Worm (Caenorhabditis elegans) whole organism, midembryonic: Measurements from ENCODE around the gene famk-1.

Experiments
- T22C8.4 ChIP-seq: fragments of 200-800 bp; sonication (Bioruptor generic); IDR thresholded peaks from 2 replicates; pipeline ENCODE4 v1.3.6; 2022; ENCODE audit warnings: missing genetic modification characterization, missing compliant biosample characterization
- cog-1 ChIP-seq: sonication (generic microtip); optimal IDR thresholded peaks from 2 replicates; lab custom pipeline; 2016; ENCODE audit warnings: missing genetic modification characterization, missing compliant biosample characterization
- flt-1 ChIP-seq: fragments of 200-800 bp; sonication (Bioruptor generic); IDR thresholded peaks from 2 replicates; pipeline ENCODE4 v1.3.6; 2022; ENCODE audit warnings: missing genetic modification characterization, missing compliant biosample characterization
- klf-2 ChIP-seq: fragments of 200-800 bp; sonication (Bioruptor generic); conservative IDR thresholded peaks from 2 replicates; pipeline ENCODE4 v1.3.6; 2022; ENCODE audit warnings: missing genetic modification reagents, missing genetic modification characterization, missing compliant biosample characterization
- med-1 ChIP-seq: sonication (generic microtip); optimal IDR thresholded peaks from 2 replicates; lab custom pipeline; 2017; ENCODE audit warnings: missing genetic modification characterization, mild to moderate bottlenecking, missing compliant biosample characterization, antibody characterized with exemption, missing genetic modification reagents; ENCODE audit not compliant: insufficient read depth
- ref-1 ChIP-seq: fragments of 200-800 bp; sonication (Bioruptor generic); conservative IDR thresholded peaks from 2 replicates; pipeline ENCODE4 v1.3.6; 2022; ENCODE audit warnings: missing genetic modification reagents, missing genetic modification characterization, missing compliant biosample characterization
- tab-1 ChIP-seq: fragments of 200-800 bp; sonication (Bioruptor generic); IDR thresholded peaks from 2 replicates; pipeline ENCODE4 v1.3.6; 2022; ENCODE audit warnings: missing genetic modification characterization, missing compliant biosample characterization
- ztf-23 ChIP-seq: fragments of 200-800 bp; sonication (Bioruptor generic); IDR thresholded peaks from 2 replicates; pipeline ENCODE4 v1.3.6; 2022; ENCODE audit warnings: missing genetic modification reagents, missing genetic modification characterization, missing compliant biosample characterization
- ztf-29 ChIP-seq: fragments of 200-800 bp; sonication (Bioruptor generic); IDR thresholded peaks from 2 replicates; pipeline ENCODE4 v1.3.6; 2022; ENCODE audit warnings: missing genetic modification reagents, missing genetic modification characterization, missing compliant biosample characterization

The famk-1 gene

DNA sequence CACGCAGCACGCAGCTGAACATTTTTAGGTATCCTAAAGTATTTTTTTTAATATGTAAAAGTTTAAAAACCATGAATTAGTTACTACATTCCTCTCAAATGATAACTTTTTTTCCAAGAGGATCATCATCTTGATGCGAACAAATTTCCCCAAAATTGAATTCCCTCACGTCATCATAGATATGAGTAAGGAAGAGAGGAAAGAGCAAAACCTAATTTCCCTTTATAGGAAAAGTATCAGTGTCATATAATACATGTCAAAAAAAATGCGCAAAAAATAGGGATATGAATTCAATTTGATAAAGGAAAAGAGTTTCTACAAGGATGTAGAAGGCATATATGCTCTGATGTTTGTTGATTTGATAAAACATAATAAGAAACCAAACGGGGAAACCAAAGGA, 12.9 kb downstream of the famk-1 start:
- TF ChIP-seq klf-2 (no peak), cog-1 (tag; lab: Kevin White, UChicago) (no peak), ztf-23 (GFP tag; lab: Robert Waterston, UW) (no peak), ztf-29 (GFP tag; lab: Robert Waterston, UW) (no peak), ref-1 (GFP tag; lab: Robert Waterston, UW) (no peak), med-1 (no peak), T22C8.4 (GFP tag; lab: Robert Waterston, UW) (no peak), flt-1 (GFP tag; lab: Robert Waterston, UW) (no peak)

DNA sequence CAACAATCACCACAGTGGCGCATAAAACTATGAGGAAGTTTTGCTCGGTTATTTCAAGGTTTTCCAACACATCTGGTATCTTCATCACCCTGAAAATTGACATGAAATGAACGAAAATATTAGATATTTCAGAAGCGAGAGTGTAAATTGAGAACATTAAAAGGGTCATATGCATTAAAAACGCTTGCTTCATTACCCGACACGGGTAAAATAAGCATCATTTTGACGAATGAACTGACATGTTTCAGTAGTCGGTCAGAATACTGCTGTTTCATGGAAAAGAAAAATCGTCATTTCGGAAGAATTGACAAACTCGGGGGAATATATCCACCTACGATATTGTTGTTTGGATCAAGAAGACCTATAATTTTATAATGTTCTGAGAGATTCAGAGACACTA, 14.0 kb downstream of the famk-1 start, which contains the start of gene snt-7:
Gene snt-7, minus strand, starts transcription at position 101 of the 400 bp plus-strand sequence.
- TF ChIP-seq klf-2 (no peak), flt-1 (GFP tag; lab: Robert Waterston, UW) (no peak), ref-1 (GFP tag; lab: Robert Waterston, UW) (no peak), med-1 (no peak)

DNA sequence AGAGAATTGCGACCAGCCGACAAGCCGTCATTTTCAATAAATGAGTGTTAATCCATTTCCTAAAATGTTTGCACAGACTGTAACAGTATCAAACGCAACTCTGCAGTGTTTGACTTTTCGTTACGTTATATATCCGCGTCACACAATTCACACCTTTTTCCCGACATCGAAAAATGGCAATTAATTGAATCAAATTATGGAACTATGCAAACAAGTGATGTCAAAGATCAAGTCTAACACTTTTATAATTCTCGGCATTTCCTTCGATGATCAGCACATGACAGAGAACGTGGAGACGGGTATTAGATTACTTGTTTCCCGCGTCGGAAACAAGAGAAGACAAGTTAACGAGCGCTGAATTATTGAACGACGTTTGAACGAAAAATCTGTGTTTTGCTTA, 18.8 kb downstream of the famk-1 start, which contains the start of gene phat-6:
Gene phat-6, minus strand, starts transcription at position 101 of the 400 bp plus-strand sequence.
- TF ChIP-seq klf-2 (no peak), med-1 (no peak), cog-1 (tag; lab: Kevin White, UChicago) (no peak), ref-1 (GFP tag; lab: Robert Waterston, UW) (no peak), tab-1 (GFP tag; lab: Robert Waterston, UW) (no peak), ztf-29 (GFP tag; lab: Robert Waterston, UW) (no peak), flt-1 (GFP tag; lab: Robert Waterston, UW) (no peak), T22C8.4 (GFP tag; lab: Robert Waterston, UW) (no peak), ztf-23 (GFP tag; lab: Robert Waterston, UW) (no peak)

DNA sequence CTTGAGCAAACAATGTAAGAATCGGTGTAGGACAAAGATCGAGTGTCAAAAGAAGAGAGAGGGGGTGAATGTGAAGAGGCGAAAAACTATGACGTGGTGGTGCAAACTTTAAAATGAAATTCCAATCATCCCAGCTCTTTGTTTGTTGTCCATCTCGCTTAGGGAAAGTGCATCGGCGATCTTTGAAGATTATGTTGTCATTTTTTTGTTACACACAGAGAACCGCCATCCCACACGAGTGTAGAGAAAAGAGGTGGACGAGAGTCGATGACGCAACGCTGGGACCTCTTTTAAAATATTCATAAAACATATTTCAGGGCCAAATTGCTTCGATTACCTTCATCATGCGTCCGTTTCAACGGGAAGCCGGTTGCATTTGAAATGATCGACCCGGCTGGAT, 21.7 kb downstream of the famk-1 start:
- TF ChIP-seq tab-1 (GFP tag; lab: Robert Waterston, UW) (no peak), ztf-23 (GFP tag; lab: Robert Waterston, UW) (no peak), ztf-29 (GFP tag; lab: Robert Waterston, UW) (no peak)

DNA sequence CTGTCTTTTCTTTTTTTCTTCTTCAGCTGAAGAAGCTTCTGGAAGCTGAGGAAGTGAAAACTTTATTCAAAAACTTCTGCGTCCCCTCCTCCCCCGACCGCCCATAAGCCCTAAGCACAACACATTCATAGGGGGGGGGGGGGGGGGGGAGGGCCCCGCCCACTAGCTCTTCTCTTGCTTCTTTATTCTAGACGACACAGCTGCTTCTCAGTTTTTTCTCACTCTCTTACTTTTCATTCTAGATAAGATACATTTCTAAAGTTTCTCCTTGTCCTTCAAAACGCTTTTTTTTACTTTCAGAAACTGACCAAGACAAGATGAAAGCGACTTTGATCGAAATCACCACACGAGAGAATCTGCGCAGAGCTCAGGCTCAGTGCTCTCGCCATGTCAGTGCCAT, 23.2 kb downstream of the famk-1 start, which contains the start of gene T10B10.4:
Gene T10B10.4, plus strand, starts transcription at position 301 of the 400 bp plus-strand sequence.
- TF ChIP-seq ztf-23 (GFP tag; lab: Robert Waterston, UW) (no peak), flt-1 (GFP tag; lab: Robert Waterston, UW) (no peak), med-1 (no peak), tab-1 (GFP tag; lab: Robert Waterston, UW) (no peak), klf-2 (no peak), cog-1 (tag; lab: Kevin White, UChicago) (no peak), ref-1 (GFP tag; lab: Robert Waterston, UW) (no peak), ztf-29 (GFP tag; lab: Robert Waterston, UW) (no peak), T22C8.4 (GFP tag; lab: Robert Waterston, UW) (no peak)

DNA sequence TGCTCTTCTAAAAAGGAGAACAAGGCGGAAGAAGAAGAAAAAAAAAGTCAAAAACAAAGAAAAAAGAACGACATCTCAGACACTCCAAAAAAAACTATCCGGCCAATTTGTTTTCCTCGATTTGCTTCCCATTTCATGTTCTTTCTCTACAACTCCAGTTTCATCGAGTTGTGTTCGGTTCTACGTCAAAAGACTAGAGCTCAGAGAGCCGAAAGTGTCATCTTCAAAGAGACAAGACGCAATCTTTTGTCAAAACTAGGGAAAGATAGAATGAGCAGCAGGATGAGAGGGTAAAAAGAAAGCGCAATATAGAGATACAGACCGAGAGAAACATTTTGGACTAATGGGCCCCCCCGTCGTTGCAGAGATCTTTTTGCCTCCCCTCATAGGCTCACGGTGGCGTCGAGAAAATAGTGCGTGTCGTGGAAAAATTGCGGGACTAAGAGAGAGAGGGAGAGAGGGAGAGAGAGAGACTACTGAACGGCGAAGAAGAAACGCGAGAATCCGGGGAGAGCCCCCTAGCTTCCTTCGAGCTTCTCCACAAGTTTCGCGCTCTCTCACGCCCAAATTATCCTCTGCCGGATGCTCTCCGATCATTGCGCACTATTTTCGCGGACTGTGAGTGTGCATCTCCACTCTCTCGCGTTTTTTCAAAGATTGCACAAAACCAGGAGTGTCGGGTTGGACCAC, 23.9 kb downstream of the famk-1 start:
- no peak for TF ChIP-seq T22C8.4 (GFP tag; lab: Robert Waterston, UW)
- TF ChIP-seq klf-2 = no peak
- TF ChIP-seq ref-1 (GFP tag; lab: Robert Waterston, UW) = no peak
- TF ChIP-seq tab-1 (GFP tag; lab: Robert Waterston, UW) = 0 out of 2 replicates have a peak, but pooled peaks have one; percentile 26
- peak; percentile 29 for TF ChIP-seq cog-1 (tag; lab: Kevin White, UChicago)
- TF ChIP-seq ztf-23 (GFP tag; lab: Robert Waterston, UW) = no peak
- TF ChIP-seq flt-1 (GFP tag; lab: Robert Waterston, UW) = no peak

DNA sequence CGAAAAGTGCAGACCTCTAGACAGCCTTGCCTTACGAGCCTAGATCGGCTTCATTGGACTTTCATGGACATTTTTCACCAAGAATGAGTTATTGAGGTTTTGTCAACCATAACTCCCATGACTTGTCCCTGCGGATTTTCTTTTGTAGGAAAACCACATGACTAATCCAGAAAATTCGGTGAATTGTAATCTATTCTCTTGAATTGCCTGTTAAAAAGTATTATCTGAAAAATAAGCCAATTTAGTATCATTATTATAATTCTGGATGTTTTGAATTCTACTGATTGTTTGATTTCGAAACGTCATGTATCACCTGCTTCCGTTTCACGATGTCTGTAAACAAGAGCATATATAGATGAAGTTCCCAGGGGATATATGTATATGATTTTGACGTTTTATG, 24.5 kb downstream of the famk-1 start:
- TF ChIP-seq T22C8.4 (GFP tag; lab: Robert Waterston, UW) = no peak
- no peak for TF ChIP-seq klf-2
- TF ChIP-seq tab-1 (GFP tag; lab: Robert Waterston, UW) = no peak
- TF ChIP-seq ztf-29 (GFP tag; lab: Robert Waterston, UW) = no peak
- TF ChIP-seq cog-1 (tag; lab: Kevin White, UChicago) = no peak
- TF ChIP-seq flt-1 (GFP tag; lab: Robert Waterston, UW) = no peak
- TF ChIP-seq ztf-23 (GFP tag; lab: Robert Waterston, UW) = no peak
- TF ChIP-seq ref-1 (GFP tag; lab: Robert Waterston, UW) = no peak

DNA sequence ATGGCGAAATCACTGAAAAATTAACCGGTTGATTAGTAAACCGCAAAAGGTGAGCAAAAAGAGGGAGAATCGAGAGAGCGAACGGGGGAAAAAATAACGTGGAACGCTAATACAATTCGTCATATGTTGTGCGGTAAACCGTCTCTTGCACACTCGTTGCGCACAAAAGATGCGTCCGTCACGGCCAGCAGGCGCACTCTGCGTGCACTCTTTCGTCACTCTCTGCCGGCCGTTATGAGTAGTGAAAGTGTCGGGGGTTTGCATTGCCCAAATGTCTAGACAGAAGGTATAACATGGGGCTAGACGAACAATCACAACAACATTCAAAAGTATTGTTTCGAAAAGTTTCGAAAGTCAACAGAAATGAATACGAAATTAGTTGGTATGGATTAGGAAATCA, 31.6 kb downstream of the famk-1 start, which contains the start of gene pkhm-2:
Gene pkhm-2, minus strand, starts transcription at position 12 of the 400 bp plus-strand sequence.
- TF ChIP-seq tab-1 (GFP tag; lab: Robert Waterston, UW) (no peak), klf-2 (0 out of 2 replicates have a peak, but pooled peaks have one; percentile 4), flt-1 (GFP tag; lab: Robert Waterston, UW) (peak; percentile 84), med-1 (no peak), T22C8.4 (GFP tag; lab: Robert Waterston, UW) (no peak), cog-1 (tag; lab: Kevin White, UChicago) (peak; percentile 45), ztf-23 (GFP tag; lab: Robert Waterston, UW) (peak; percentile 74)

DNA sequence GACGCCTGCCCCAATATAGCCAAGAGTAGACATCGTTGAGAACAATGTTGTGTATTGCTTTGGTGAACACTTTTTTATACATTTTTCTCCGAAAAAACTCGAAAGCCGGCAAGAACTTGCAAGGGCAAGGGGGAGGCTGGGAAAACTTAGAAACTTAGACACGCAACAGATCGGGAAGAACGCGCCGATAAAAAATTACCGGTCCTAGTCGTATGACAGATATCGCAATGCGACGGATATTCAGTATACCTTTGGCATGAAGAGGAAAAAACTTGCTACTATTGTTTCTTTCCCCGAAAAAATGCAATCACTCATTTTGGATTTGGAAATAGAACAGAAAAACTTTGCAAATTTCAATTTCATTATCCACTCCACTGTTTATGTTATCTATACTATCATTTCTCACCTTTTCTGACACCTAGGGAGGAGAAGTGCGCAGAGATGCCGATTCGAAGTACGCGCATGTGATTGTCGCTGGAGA, 36.6 kb downstream of the famk-1 start, which contains the start of gene col-41:
Gene col-41, minus strand, starts transcription at position 51 of the 481 bp plus-strand sequence.
- no peak for TF ChIP-seq flt-1 (GFP tag; lab: Robert Waterston, UW)
- no peak for TF ChIP-seq tab-1 (GFP tag; lab: Robert Waterston, UW)
- TF ChIP-seq cog-1 (tag; lab: Kevin White, UChicago) = no peak
- TF ChIP-seq T22C8.4 (GFP tag; lab: Robert Waterston, UW) = no peak
- TF ChIP-seq ztf-29 (GFP tag; lab: Robert Waterston, UW) = no peak
- no peak for TF ChIP-seq klf-2
- no peak for TF ChIP-seq med-1
- TF ChIP-seq ztf-23 (GFP tag; lab: Robert Waterston, UW) = no peak
- TF ChIP-seq ref-1 (GFP tag; lab: Robert Waterston, UW) = no peak
